Worm (Caenorhabditis elegans) whole organism, L4 larva: ENCODE measurements around the gene rpl-34.

Source experiments
- F10B5.3 ChIP-seq: sonication (generic microtip); optimal IDR thresholded peaks from 2 replicates; lab custom pipeline; 2016; ENCODE audit warnings: mild to moderate bottlenecking, missing genetic modification characterization, missing compliant biosample characterization
- F26F4.8 ChIP-seq: fragments of 200-800 bp; sonication (Bioruptor generic); conservative IDR thresholded peaks from 2 replicates; pipeline ENCODE4 v1.3.6; 2022; ENCODE audit warnings: missing genetic modification characterization, missing compliant biosample characterization
- Y5F2A.4 ChIP-seq: fragments of 200-800 bp; sonication (Bioruptor generic); optimal IDR thresholded peaks from 2 replicates; lab custom pipeline; 2018; ENCODE audit warnings: mild to moderate bottlenecking, missing genetic modification characterization, missing compliant biosample characterization
- ZK546.5 ChIP-seq, 2 experiments: sonication (generic microtip); optimal IDR thresholded peaks; 2 replicates each; lab custom pipeline; 2017; ENCODE audit warnings: missing biosample characterization in 2 of 2, missing genetic modification characterization in 2 of 2
- aha-1 ChIP-seq: fragments of 150-350 bp; peaks from one replicate; lab custom pipeline; 2014; ENCODE audit warnings: missing biosample characterization, missing genetic modification characterization
- ceh-62 ChIP-seq: sonication (generic microtip); optimal IDR thresholded peaks from 2 replicates; lab custom pipeline; 2017; ENCODE audit warnings: missing biosample characterization, missing genetic modification characterization
- ces-1 ChIP-seq: fragments of 150-350 bp; sonication (generic microtip); optimal IDR thresholded peaks from 4 replicates; lab custom pipeline; 2014; ENCODE audit warnings: missing biosample characterization, missing genetic modification reagents, missing genetic modification characterization
- daf-12 ChIP-seq: fragments of 150-350 bp; optimal IDR thresholded peaks from 2 replicates; lab custom pipeline; 2014; ENCODE audit warnings: missing biosample characterization, missing genetic modification reagents, missing genetic modification characterization
- dmd-6 ChIP-seq: fragments of 200-800 bp; sonication (Bioruptor generic); IDR thresholded peaks from 2 replicates; pipeline ENCODE4 v1.3.6; 2022; ENCODE audit warnings: missing genetic modification reagents, missing genetic modification characterization, missing compliant biosample characterization
- dpl-1 ChIP-seq: fragments of 150-350 bp; optimal IDR thresholded peaks from 2 replicates; lab custom pipeline; 2014; ENCODE audit warnings: missing biosample characterization, missing genetic modification reagents, missing genetic modification characterization
- egl-43 ChIP-seq: fragments of 200-800 bp; sonication (Bioruptor generic); IDR thresholded peaks from 2 replicates; pipeline ENCODE4 v1.3.6; 2022; ENCODE audit warnings: missing genetic modification reagents, missing genetic modification characterization, missing compliant biosample characterization
- fos-1 ChIP-seq: fragments of 150-350 bp; optimal IDR thresholded peaks from 2 replicates; lab custom pipeline; 2014; ENCODE audit warnings: missing biosample characterization, missing genetic modification characterization
- hmg-1.1 ChIP-seq: fragments of 200-800 bp; sonication (Bioruptor generic); IDR thresholded peaks from 2 replicates; pipeline ENCODE4 v1.3.6; 2022; ENCODE audit warnings: missing genetic modification reagents, missing genetic modification characterization, missing compliant biosample characterization
- lin-13 ChIP-seq: fragments of 150-350 bp; optimal IDR thresholded peaks from 2 replicates; lab custom pipeline; 2014; ENCODE audit warnings: missing biosample characterization, missing genetic modification reagents, missing genetic modification characterization
- lin-15B ChIP-seq: fragments of 150-350 bp; sonication (generic microtip); optimal IDR thresholded peaks from 3 replicates; lab custom pipeline; 2014; ENCODE audit warnings: missing biosample characterization, missing genetic modification characterization
- lin-38 ChIP-seq: fragments of 200-800 bp; sonication (Bioruptor generic); IDR thresholded peaks from 2 replicates; pipeline ENCODE4 v1.3.6; 2022; ENCODE audit warnings: missing genetic modification reagents, missing genetic modification characterization, missing compliant biosample characterization
- lin-39 ChIP-seq: fragments of 150-350 bp; optimal IDR thresholded peaks from 2 replicates; lab custom pipeline; 2014; ENCODE audit warnings: missing biosample characterization, missing genetic modification reagents, missing genetic modification characterization
- lir-3 ChIP-seq: sonication (generic microtip); optimal IDR thresholded peaks from 2 replicates; lab custom pipeline; 2016; ENCODE audit warnings: mild to moderate bottlenecking, missing genetic modification characterization, missing compliant biosample characterization
- madf-9 ChIP-seq: fragments of 200-800 bp; sonication (Bioruptor generic); conservative IDR thresholded peaks from 2 replicates; pipeline ENCODE4 v1.3.6; 2022; ENCODE audit warnings: missing genetic modification reagents, missing genetic modification characterization, missing compliant biosample characterization
- mxl-2 ChIP-seq: fragments of 200-800 bp; sonication (Bioruptor generic); conservative IDR thresholded peaks from 2 replicates; pipeline ENCODE4 v1.3.6; 2022; ENCODE audit warnings: missing genetic modification reagents, missing genetic modification characterization, missing compliant biosample characterization
- nhr-77 ChIP-seq: fragments of 150-350 bp; optimal IDR thresholded peaks from 2 replicates; lab custom pipeline; 2014; ENCODE audit warnings: missing biosample characterization, missing genetic modification characterization
- php-3 ChIP-seq: fragments of 200-800 bp; sonication (Bioruptor generic); IDR thresholded peaks from 2 replicates; pipeline ENCODE4 v1.3.6; 2022; ENCODE audit warnings: missing genetic modification reagents, missing genetic modification characterization, missing compliant biosample characterization
- rbr-2 ChIP-seq: sonication (generic microtip); optimal IDR thresholded peaks from 2 replicates; lab custom pipeline; 2016; ENCODE audit warnings: missing genotype, missing genetic modification characterization, missing compliant biosample characterization
- set-16 ChIP-seq: fragments of 200-800 bp; sonication (Bioruptor generic); IDR thresholded peaks from 2 replicates; pipeline ENCODE4 v1.3.6; 2022; ENCODE audit warnings: missing genetic modification reagents, missing genetic modification characterization, missing compliant biosample characterization
- spr-1 ChIP-seq: sonication (generic microtip); optimal IDR thresholded peaks from 2 replicates; lab custom pipeline; 2016; ENCODE audit warnings: mild to moderate bottlenecking, missing genetic modification characterization, missing compliant biosample characterization
- unc-62 ChIP-seq, 3 experiments: fragments of 150-350 bp in 1 of 3; sonication (generic microtip); optimal IDR thresholded peaks in 2 of 3; peaks in 1 of 3; 1 replicate in 1 of 3; 2 replicates in 2 of 3; lab custom pipeline; 2014 to 2017; ENCODE audit warnings: missing biosample characterization in 3 of 3, missing genetic modification characterization in 3 of 3, missing genetic modification reagents in 3 of 3, missing genotype in 1 of 3
- vab-7 ChIP-seq: fragments of 200-800 bp; sonication (Bioruptor generic); IDR thresholded peaks from 2 replicates; pipeline ENCODE4 v1.3.6; 2022; ENCODE audit warnings: missing genetic modification reagents, missing genetic modification characterization, missing compliant biosample characterization
- zfp-3 ChIP-seq: fragments of 200-800 bp; sonication (Bioruptor generic); conservative IDR thresholded peaks from 2 replicates; pipeline ENCODE4 v1.3.6; 2022; ENCODE audit warnings: missing genetic modification reagents, missing genetic modification characterization, missing compliant biosample characterization
- zip-11 ChIP-seq: fragments of 200-800 bp; sonication (Bioruptor generic); IDR thresholded peaks from 2 replicates; pipeline ENCODE4 v1.3.6; 2022; ENCODE audit warnings: missing genetic modification characterization, missing compliant biosample characterization
- ztf-7 ChIP-seq: fragments of 150-350 bp; optimal IDR thresholded peaks from 2 replicates; lab custom pipeline; 2014; ENCODE audit warnings: missing biosample characterization, missing genetic modification characterization

The rpl-34 gene

ce11 chrIV:12282873-12283272, 14.1 kb downstream of the rpl-34 start, which contains the start of gene hpo-12:
TSS of gene hpo-12 (plus strand) at chrIV:12283173.
- TF ChIP-seq lin-39 (tag; lab: Kevin White, UChicago) = no peak
- TF ChIP-seq unc-62 (GFP tag; optimal IDR thresholded peaks at IDR 0.05 in 1 of 2; lab: Kevin White, UChicago) = peak in 1 of 2 experiments; percentile 44
- TF ChIP-seq unc-62 (tag; optimal IDR thresholded peaks at IDR 0.05; lab: Kevin White, UChicago) = no peak
- TF ChIP-seq php-3 (GFP tag; lab: Robert Waterston, UW) = no peak

- TF ChIP-seq unc-62 (GFP tag; optimal IDR thresholded peaks at IDR 0.05 in 1 of 2; lab: Kevin White, UChicago) = no peak
- TF ChIP-seq unc-62 (tag; optimal IDR thresholded peaks at IDR 0.05; lab: Kevin White, UChicago) = no peak
- no peak for TF ChIP-seq lin-39 (tag; lab: Kevin White, UChicago)
- TF ChIP-seq mxl-2 = no peak
- TF ChIP-seq hmg-1.1 (GFP tag; lab: Robert Waterston, UW) = no peak
- no peak for TF ChIP-seq rbr-2 (tag; lab: Kevin White, UChicago)
- TF ChIP-seq zfp-3 (GFP tag; lab: Robert Waterston, UW) = no peak
- TF ChIP-seq spr-1 (tag; lab: Kevin White, UChicago) = no peak
Observed at ce11 chrIV:12287628-12288027, 18.8 kb downstream of the rpl-34 start, which contains the start of gene erl-1. TSS of gene erl-1 (plus strand) at chrIV:12287928.

ce11 chrIV:12289149-12289548, 20.4 kb downstream of the rpl-34 start, which contains the start of gene C42C1.9:
TSS of gene C42C1.9 (plus strand) at chrIV:12289449.
- TF ChIP-seq ztf-7 (tag; lab: Kevin White, UChicago) (no peak), zip-11 (GFP tag; lab: Robert Waterston, UW) (no peak), daf-12 (tag; lab: Kevin White, UChicago) (no peak)

- TF ChIP-seq vab-7 (GFP tag; lab: Robert Waterston, UW) (no peak), F10B5.3 (tag; lab: Kevin White, UChicago) (no peak), ZK546.5 (tag; optimal IDR thresholded peaks at IDR 0.05; lab: Kevin White, UChicago) (no peak), zfp-3 (GFP tag; lab: Robert Waterston, UW) (no peak), F26F4.8 (GFP tag; lab: Robert Waterston, UW) (no peak), dmd-6 (GFP tag; lab: Robert Waterston, UW) (no peak), Y5F2A.4 (GFP tag; lab: Kevin White, UChicago) (no peak), madf-9 (GFP tag; lab: Robert Waterston, UW) (no peak), ces-1 (no peak), lin-13 (GFP tag; lab: Kevin White, UChicago) (no peak), hmg-1.1 (GFP tag; lab: Robert Waterston, UW) (no peak), lin-39 (tag; lab: Kevin White, UChicago) (no peak), lin-15B (no peak), nhr-77 (tag; lab: Kevin White, UChicago) (no peak), lir-3 (no peak), dpl-1 (no peak), ceh-62 (tag; lab: Kevin White, UChicago) (no peak), fos-1 (tag; lab: Kevin White, UChicago) (no peak)
- TF ChIP-seq, all 104 proteins: peak for 0
Observed at ce11 chrIV:12290744-12291143, 21.9 kb downstream of the rpl-34 start, which contains the start of gene C42C1.8. TSS of gene C42C1.8 (plus strand) at chrIV:12291044.

- TF ChIP-seq egl-43 (GFP tag; lab: Robert Waterston, UW) = peak; percentile 46; the same call in 1 of the 2 replicates
- TF ChIP-seq lin-38 = peak; percentile 23; the same call in 1 of the 2 replicates
- peak; percentile 89 for TF ChIP-seq set-16 (GFP tag; lab: Robert Waterston, UW)
Observed at ce11 chrIV:12294770-12295169, 26.0 kb downstream of the rpl-34 start.

ce11 chrIV:12301161-12301560, 32.4 kb downstream of the rpl-34 start, which contains the start of gene oac-59:
TSS of gene oac-59 (minus strand) at chrIV:12301261.
- TF ChIP-seq aha-1 (tag; lab: Kevin White, UChicago) = peak; percentile 4
- TF ChIP-seq unc-62 (GFP tag; optimal IDR thresholded peaks at IDR 0.05 in 1 of 2; lab: Kevin White, UChicago) = no peak
- TF ChIP-seq unc-62 (tag; optimal IDR thresholded peaks at IDR 0.05; lab: Kevin White, UChicago) = no peak
